Worm (Caenorhabditis elegans): Measurements from ENCODE around the gene F53A2.1.

F53A2.1 gene

ce11 chrIII:13343562-13344139 lies 19.0 kb upstream of the F53A2.1 start:
- TF ChIP-seq daf-12 (tag; optimal IDR thresholded peaks at IDR 0.05) (no peak), ceh-9 (tag; optimal IDR thresholded peaks at IDR 0.05) (no peak)

- no peak for TF ChIP-seq R02D3.7 (tag; optimal IDR thresholded peaks at IDR 0.05)
- TF ChIP-seq ztf-11 (tag; optimal IDR thresholded peaks at IDR 0.05), result no peak
- no peak for TF ChIP-seq daf-12 (tag; optimal IDR thresholded peaks at IDR 0.05)
- TF ChIP-seq ztf-4 (tag; optimal IDR thresholded peaks at IDR 0.05), result no peak
- no peak for TF ChIP-seq egl-5 (tag; optimal IDR thresholded peaks at IDR 0.05)
- no peak for TF ChIP-seq lin-15B (tag; optimal IDR thresholded peaks at IDR 0.05)
- no peak for TF ChIP-seq aly-2 (tag; optimal IDR thresholded peaks at IDR 0.05)
- no peak for TF ChIP-seq nhr-11 (tag; optimal IDR thresholded peaks at IDR 0.05)
- TF ChIP-seq egl-27 (tag; optimal IDR thresholded peaks at IDR 0.05), result no peak
- TF ChIP-seq fos-1 (tag; optimal IDR thresholded peaks at IDR 0.05), result no peak
- no peak for TF ChIP-seq unc-62 (GFP tag; optimal IDR thresholded peaks at IDR 0.05)
- TF ChIP-seq nhr-67 (tag; optimal IDR thresholded peaks at IDR 0.05), result no peak
- no peak for TF ChIP-seq elt-2 (tag; optimal IDR thresholded peaks at IDR 0.05)
- TF ChIP-seq skn-1 (tag; optimal IDR thresholded peaks at IDR 0.05), result no peak
Observed at ce11 chrIII:13343117-13343516, 18.5 kb upstream of the F53A2.1 start, which contains the start of gene ife-1. Gene ife-1, plus strand, starts transcription at chrIII:13343417.

- no peak for TF ChIP-seq ceh-28 (tag; optimal IDR thresholded peaks at IDR 0.05)
- no peak for TF ChIP-seq sea-2 (GFP tag; optimal IDR thresholded peaks at IDR 0.05)
- TF ChIP-seq jun-1 (tag; optimal IDR thresholded peaks at IDR 0.05), result no peak
- TF ChIP-seq nhr-237 (tag; optimal IDR thresholded peaks at IDR 0.05), result no peak
- no peak for TF ChIP-seq egl-5 (tag; optimal IDR thresholded peaks at IDR 0.05)
- no peak for TF ChIP-seq daf-12 (tag; optimal IDR thresholded peaks at IDR 0.05)
- TF ChIP-seq ZK546.5 (tag; optimal IDR thresholded peaks at IDR 0.05), result no peak
- TF ChIP-seq nhr-23 (tag; optimal IDR thresholded peaks at IDR 0.05), result no peak
- TF ChIP-seq nhr-28 (tag; optimal IDR thresholded peaks at IDR 0.05), result no peak
- no peak for TF ChIP-seq hmg-11 (tag; optimal IDR thresholded peaks at IDR 0.05)
- TF ChIP-seq egl-27 (tag; optimal IDR thresholded peaks at IDR 0.05), result no peak
- TF ChIP-seq zag-1 (tag; optimal IDR thresholded peaks at IDR 0.05), result no peak
Observed at ce11 chrIII:13342079-13342734, 17.6 kb upstream of the F53A2.1 start, which contains the start of gene dro-1. Gene dro-1, plus strand, starts transcription at chrIII:13342684.

- TF ChIP-seq lin-15B (tag; optimal IDR thresholded peaks at IDR 0.05) (no peak), skn-1 (tag; optimal IDR thresholded peaks at IDR 0.05) (no peak), aly-2 (tag; optimal IDR thresholded peaks at IDR 0.05) (no peak)
Observed at ce11 chrIII:13341275-13341626, 16.6 kb upstream of the F53A2.1 start, which contains the start of gene nud-1. Gene nud-1, plus strand, starts transcription at chrIII:13341527.

- peak; percentile 10 for TF ChIP-seq elt-2 (tag; optimal IDR thresholded peaks at IDR 0.05)
- no peak for TF ChIP-seq skn-1 (tag; optimal IDR thresholded peaks at IDR 0.05)
- no peak for TF ChIP-seq nhr-43 (tag; optimal IDR thresholded peaks at IDR 0.05; ENCODE audit: poor library complexity, severe bottlenecking)
- TF ChIP-seq lin-15B (tag; optimal IDR thresholded peaks at IDR 0.05), result peak; percentile 9
- TF ChIP-seq nfya-1 (tag; optimal IDR thresholded peaks at IDR 0.05; ENCODE audit: insufficient read depth), result peak; percentile 42
- TF ChIP-seq hmg-11 (tag; optimal IDR thresholded peaks at IDR 0.05), result peak; percentile 23
Observed at ce11 chrIII:13340504-13341274, 16.1 kb upstream of the F53A2.1 start.

ce11 chrIII:13339672-13340071 lies 15.0 kb upstream of the F53A2.1 start, which contains the start of gene F53A2.3:
Gene F53A2.3, minus strand, starts transcription at chrIII:13339772.
- TF ChIP-seq elt-3 (tag; optimal IDR thresholded peaks at IDR 0.05) (no peak), ceh-28 (tag; optimal IDR thresholded peaks at IDR 0.05) (no peak), ceh-16 (tag; optimal IDR thresholded peaks at IDR 0.05) (no peak), ceh-9 (tag; optimal IDR thresholded peaks at IDR 0.05) (no peak), nhr-23 (tag; optimal IDR thresholded peaks at IDR 0.05) (no peak), daf-12 (tag; optimal IDR thresholded peaks at IDR 0.05) (no peak), fkh-10 (GFP tag; optimal IDR thresholded peaks at IDR 0.05) (no peak), nfya-1 (tag; optimal IDR thresholded peaks at IDR 0.05; ENCODE audit: insufficient read depth) (no peak), nhr-25 (tag; optimal IDR thresholded peaks at IDR 0.05) (no peak), skn-1 (tag; optimal IDR thresholded peaks at IDR 0.05) (no peak), elt-2 (tag; optimal IDR thresholded peaks at IDR 0.05) (no peak), nhr-28 (tag; optimal IDR thresholded peaks at IDR 0.05) (no peak), nhr-11 (tag; optimal IDR thresholded peaks at IDR 0.05) (no peak)

All from whole organism, L3 larva.